Worm (Caenorhabditis elegans) whole organism, late embryonic: ENCODE results near the gene CD4.8.

Experiments
- K02D7.2 ChIP-seq: sonication (generic microtip); optimal IDR thresholded peaks from 2 replicates; lab custom pipeline; 2017; ENCODE audit warnings: mild to moderate bottlenecking, missing genetic modification characterization, missing compliant biosample characterization
- K09A11.1 ChIP-seq: sonication (generic microtip); optimal IDR thresholded peaks from 2 replicates; lab custom pipeline; 2017; ENCODE audit warnings: antibody characterized with exemption, mild to moderate bottlenecking, missing genetic modification characterization, missing compliant biosample characterization; ENCODE audit not compliant: insufficient read depth
- ceh-14 ChIP-seq: sonication (generic microtip); optimal IDR thresholded peaks from 2 replicates; lab custom pipeline; 2016; ENCODE audit warnings: missing genotype, missing genetic modification characterization, missing compliant biosample characterization
- ceh-18 ChIP-seq: sonication (generic microtip); optimal IDR thresholded peaks from 2 replicates; lab custom pipeline; 2016; ENCODE audit warnings: missing genetic modification characterization, missing compliant biosample characterization
- ceh-19 ChIP-seq: fragments of 200-800 bp; sonication (Bioruptor generic); optimal IDR thresholded peaks from 2 replicates; lab custom pipeline; 2018; ENCODE audit warnings: mild to moderate bottlenecking, missing genetic modification characterization, missing compliant biosample characterization
- ceh-22 ChIP-seq: sonication (generic microtip); optimal IDR thresholded peaks from 2 replicates; lab custom pipeline; 2017; ENCODE audit warnings: missing biosample characterization, missing genetic modification characterization
- ceh-30 ChIP-seq: fragments of 150-350 bp; optimal IDR thresholded peaks from 2 replicates; lab custom pipeline; 2014; ENCODE audit warnings: missing biosample characterization, missing genetic modification characterization
- ceh-31 ChIP-seq: sonication (generic microtip); optimal IDR thresholded peaks from 2 replicates; lab custom pipeline; 2016; ENCODE audit warnings: missing genetic modification characterization, missing compliant biosample characterization
- ceh-34 ChIP-seq: sonication (generic microtip); optimal IDR thresholded peaks from 2 replicates; lab custom pipeline; 2016; ENCODE audit warnings: mild to moderate bottlenecking, missing genetic modification characterization, missing compliant biosample characterization
- ceh-48 ChIP-seq: sonication (generic microtip); optimal IDR thresholded peaks from 2 replicates; lab custom pipeline; 2016; ENCODE audit warnings: missing genetic modification characterization, inconsistent platforms, missing compliant biosample characterization
- ceh-6 ChIP-seq: fragments of 200-800 bp; sonication (Bioruptor generic); optimal IDR thresholded peaks from 2 replicates; lab custom pipeline; 2018; ENCODE audit warnings: mild to moderate bottlenecking, missing genetic modification characterization, missing compliant biosample characterization
- che-1 ChIP-seq: sonication (generic microtip); optimal IDR thresholded peaks from 2 replicates; lab custom pipeline; 2016; ENCODE audit warnings: mild to moderate bottlenecking, missing genetic modification characterization, missing compliant biosample characterization
- dmd-4 ChIP-seq: sonication (generic microtip); optimal IDR thresholded peaks from 2 replicates; lab custom pipeline; 2016; ENCODE audit warnings: borderline replicate concordance, missing genetic modification characterization, missing compliant biosample characterization
- dve-1 ChIP-seq: sonication (generic microtip); optimal IDR thresholded peaks from 2 replicates; lab custom pipeline; 2017; ENCODE audit warnings: antibody characterized with exemption, mild to moderate bottlenecking, missing genetic modification characterization, missing compliant biosample characterization
- eyg-1 ChIP-seq: sonication (generic microtip); optimal IDR thresholded peaks from 2 replicates; lab custom pipeline; 2016; ENCODE audit warnings: missing genotype, missing genetic modification characterization, missing compliant biosample characterization
- fax-1 ChIP-seq: sonication (generic microtip); optimal IDR thresholded peaks from 2 replicates; lab custom pipeline; 2016; ENCODE audit warnings: missing genotype, missing genetic modification characterization, missing compliant biosample characterization
- fkh-6 ChIP-seq: sonication (generic microtip); optimal IDR thresholded peaks from 2 replicates; lab custom pipeline; 2016; ENCODE audit warnings: missing genetic modification characterization, missing compliant biosample characterization
- gmeb-2 ChIP-seq: sonication (generic microtip); optimal IDR thresholded peaks from 2 replicates; lab custom pipeline; 2016; ENCODE audit warnings: missing genetic modification characterization, inconsistent platforms, missing compliant biosample characterization
- hlh-13 ChIP-seq: fragments of 200-800 bp; sonication (Bioruptor generic); optimal IDR thresholded peaks from 2 replicates; lab custom pipeline; 2018; ENCODE audit warnings: mild to moderate bottlenecking, missing genetic modification characterization, missing compliant biosample characterization
- hlh-15 ChIP-seq: sonication (generic microtip); optimal IDR thresholded peaks from 2 replicates; lab custom pipeline; 2016; ENCODE audit warnings: missing genetic modification characterization, missing compliant biosample characterization
- hlh-30 ChIP-seq: sonication (generic microtip); optimal IDR thresholded peaks from 2 replicates; lab custom pipeline; 2017; ENCODE audit warnings: antibody characterized with exemption, missing genetic modification characterization, missing compliant biosample characterization; ENCODE audit not compliant: insufficient read depth
- lim-6 ChIP-seq: sonication (generic microtip); optimal IDR thresholded peaks from 2 replicates; lab custom pipeline; 2016; ENCODE audit warnings: missing genetic modification characterization, missing compliant biosample characterization
- lin-11 ChIP-seq: fragments of 200-800 bp; sonication (Bioruptor generic); optimal IDR thresholded peaks from 2 replicates; lab custom pipeline; 2018; ENCODE audit warnings: mild to moderate bottlenecking, missing genetic modification characterization, missing compliant biosample characterization
- madf-2 ChIP-seq: sonication (generic microtip); optimal IDR thresholded peaks from 2 replicates; lab custom pipeline; 2017; ENCODE audit warnings: missing genetic modification characterization, missing compliant biosample characterization
- odd-2 ChIP-seq: sonication (generic microtip); optimal IDR thresholded peaks from 2 replicates; lab custom pipeline; 2017; ENCODE audit warnings: antibody characterized with exemption, mild to moderate bottlenecking, missing genetic modification characterization, missing compliant biosample characterization
- pag-3 ChIP-seq: sonication (generic microtip); optimal IDR thresholded peaks from 2 replicates; lab custom pipeline; 2016; ENCODE audit warnings: missing compliant biosample characterization, missing genetic modification characterization, borderline replicate concordance
- pros-1 ChIP-seq: fragments of 150-350 bp; optimal IDR thresholded peaks from 2 replicates; lab custom pipeline; 2014; ENCODE audit warnings: missing biosample characterization, missing genetic modification reagents, missing genetic modification characterization
- ref-2 ChIP-seq: sonication (generic microtip); optimal IDR thresholded peaks from 2 replicates; lab custom pipeline; 2016; ENCODE audit warnings: missing genetic modification characterization, missing compliant biosample characterization
- rnt-1 ChIP-seq: sonication (generic microtip); optimal IDR thresholded peaks from 2 replicates; lab custom pipeline; 2016; ENCODE audit warnings: missing genetic modification characterization, missing compliant biosample characterization
- sdc-2 ChIP-seq: sonication (generic microtip); optimal IDR thresholded peaks from 2 replicates; lab custom pipeline; 2016; ENCODE audit warnings: missing genotype, missing genetic modification characterization, missing compliant biosample characterization
- sox-2 ChIP-seq: fragments of 200-800 bp; sonication (Bioruptor generic); IDR thresholded peaks from 2 replicates; pipeline ENCODE4 v1.3.6; 2022; ENCODE audit warnings: missing genetic modification reagents, missing genetic modification characterization, missing compliant biosample characterization
- syd-9 ChIP-seq: sonication (generic microtip); optimal IDR thresholded peaks from 2 replicates; lab custom pipeline; 2016; ENCODE audit warnings: mild to moderate bottlenecking, missing genetic modification characterization, moderate library complexity, missing compliant biosample characterization
- tbx-2 ChIP-seq: sonication (generic microtip); optimal IDR thresholded peaks from 2 replicates; lab custom pipeline; 2016; ENCODE audit warnings: missing genetic modification characterization, missing compliant biosample characterization
- ttx-3 ChIP-seq: sonication (generic microtip); optimal IDR thresholded peaks from 2 replicates; lab custom pipeline; 2016; ENCODE audit warnings: missing genetic modification reagents, missing genetic modification characterization, missing compliant biosample characterization
- unc-42 ChIP-seq: sonication (generic microtip); optimal IDR thresholded peaks from 2 replicates; lab custom pipeline; 2016; ENCODE audit warnings: missing genotype, missing genetic modification characterization, missing compliant biosample characterization
- unc-55 ChIP-seq: sonication (generic microtip); optimal IDR thresholded peaks from 2 replicates; lab custom pipeline; 2017; ENCODE audit warnings: missing biosample characterization, missing genetic modification reagents, missing genetic modification characterization
- unc-86 ChIP-seq: sonication (generic microtip); optimal IDR thresholded peaks from 2 replicates; lab custom pipeline; 2016; ENCODE audit warnings: missing genetic modification characterization, missing compliant biosample characterization
- zip-5 ChIP-seq: sonication (generic microtip); optimal IDR thresholded peaks from 2 replicates; lab custom pipeline; 2016; ENCODE audit warnings: missing genetic modification characterization, missing compliant biosample characterization
- ztf-16 ChIP-seq: sonication (generic microtip); optimal IDR thresholded peaks from 2 replicates; lab custom pipeline; 2017; ENCODE audit warnings: missing genetic modification characterization, missing compliant biosample characterization

Gene CD4.8

ce11 chrV:5630792-5631191, 29.6 kb upstream of the CD4.8 start, which contains the start of gene acy-4:
TSS of gene acy-4 (minus strand) at chrV:5630892.
- TF ChIP-seq ceh-18 (tag; lab: Kevin White, UChicago) (no peak), unc-42 (tag; lab: Kevin White, UChicago) (no peak), K02D7.2 (tag; lab: Kevin White, UChicago) (no peak), ttx-3 (tag; lab: Kevin White, UChicago) (no peak), dve-1 (tag; lab: Kevin White, UChicago) (no peak), ceh-48 (no peak), hlh-30 (no peak), unc-86 (tag; lab: Kevin White, UChicago) (no peak), ceh-19 (no peak), ceh-34 (tag; lab: Kevin White, UChicago) (no peak), madf-2 (tag; lab: Kevin White, UChicago) (no peak), rnt-1 (tag; lab: Kevin White, UChicago) (no peak), lim-6 (tag; lab: Kevin White, UChicago) (no peak), ceh-22 (tag; lab: Kevin White, UChicago) (no peak), ceh-6 (no peak), unc-55 (GFP tag; lab: Kevin White, UChicago) (no peak), lin-11 (tag; lab: Kevin White, UChicago) (no peak), che-1 (tag; lab: Kevin White, UChicago) (no peak), fkh-6 (tag; lab: Kevin White, UChicago) (no peak), odd-2 (tag; lab: Kevin White, UChicago) (no peak)

- TF ChIP-seq syd-9, result no peak
- TF ChIP-seq eyg-1 (tag; lab: Kevin White, UChicago), result no peak
- no peak for TF ChIP-seq hlh-13 (GFP tag; lab: Kevin White, UChicago)
- no peak for TF ChIP-seq sdc-2 (tag; lab: Kevin White, UChicago)
- no peak for TF ChIP-seq zip-5 (tag; lab: Kevin White, UChicago)
- no peak for TF ChIP-seq che-1 (tag; lab: Kevin White, UChicago)
- no peak for TF ChIP-seq lin-11 (tag; lab: Kevin White, UChicago)
- TF ChIP-seq gmeb-2 (tag; lab: Kevin White, UChicago), result no peak
- no peak for TF ChIP-seq sox-2 (GFP tag; lab: Robert Waterston, UW)
- TF ChIP-seq ceh-31 (tag; lab: Kevin White, UChicago), result no peak
- TF ChIP-seq ztf-16, result no peak
- TF ChIP-seq unc-55 (GFP tag; lab: Kevin White, UChicago), result no peak
- no peak for TF ChIP-seq pros-1 (tag; lab: Kevin White, UChicago)
These were observed 26.9 kb upstream of the CD4.8 start for ce11 chrV:5628014-5628413.

ce11 chrV:5621390-5621789, 20.2 kb upstream of the CD4.8 start, which contains the start of gene M03E7.1:
TSS of gene M03E7.1 (plus strand) at chrV:5621690.
- TF ChIP-seq K09A11.1 (tag; lab: Kevin White, UChicago), result no peak
- TF ChIP-seq, all 69 proteins: peak for 0

- TF ChIP-seq che-1 (tag; lab: Kevin White, UChicago) (no peak), tbx-2 (tag; lab: Kevin White, UChicago) (no peak), ceh-14 (tag; lab: Kevin White, UChicago) (no peak), pag-3 (tag; lab: Kevin White, UChicago) (no peak), ceh-19 (no peak), ref-2 (tag; lab: Kevin White, UChicago) (no peak), unc-86 (tag; lab: Kevin White, UChicago) (no peak), fax-1 (no peak), K02D7.2 (tag; lab: Kevin White, UChicago) (no peak), dmd-4 (tag; lab: Kevin White, UChicago) (no peak), ceh-30 (no peak), hlh-15 (tag; lab: Kevin White, UChicago) (no peak)
These were observed 18.9 kb upstream of the CD4.8 start, which contains the start of gene memb-2 for ce11 chrV:5620040-5620439. TSS of gene memb-2 (minus strand) at chrV:5620140.
